Worm (Caenorhabditis elegans) whole organism, mixed stage, embryonic: ENCODE results near the gene T01B11.1.

Experiments used
- M03D4.4 ChIP-seq: sonication (generic microtip); optimal IDR thresholded peaks from 2 replicates; lab custom pipeline; 2017; ENCODE audit warnings: mild to moderate bottlenecking, missing genetic modification characterization, missing compliant biosample characterization
- blmp-1 ChIP-seq: fragments of 150-350 bp; optimal IDR thresholded peaks from 2 replicates; lab custom pipeline; 2014; ENCODE audit warnings: missing biosample characterization, missing genetic modification characterization
- ceh-39 ChIP-seq: fragments of 150-350 bp; optimal IDR thresholded peaks from 2 replicates; lab custom pipeline; 2014; ENCODE audit warnings: missing biosample characterization, missing genetic modification characterization
- ceh-43 ChIP-seq: fragments of 200-800 bp; sonication (Bioruptor generic); optimal IDR thresholded peaks from 2 replicates; lab custom pipeline; 2018; ENCODE audit warnings: mild to moderate bottlenecking, missing genetic modification characterization, moderate library complexity, missing compliant biosample characterization
- ceh-83 ChIP-seq: fragments of 200-800 bp; sonication (Bioruptor generic); optimal IDR thresholded peaks from 2 replicates; lab custom pipeline; 2018; ENCODE audit warnings: mild to moderate bottlenecking, missing genetic modification characterization, missing compliant biosample characterization
- ces-1 ChIP-seq: fragments of 150-350 bp; optimal IDR thresholded peaks from 2 replicates; lab custom pipeline; 2014; ENCODE audit warnings: missing biosample characterization, missing genetic modification reagents, missing genetic modification characterization
- drap-1 ChIP-seq: fragments of 200-800 bp; sonication (Bioruptor generic); optimal IDR thresholded peaks from 3 replicates; lab custom pipeline; 2018; ENCODE audit warnings: mild to moderate bottlenecking, missing genetic modification characterization, missing compliant biosample characterization
- elt-1 ChIP-seq: sonication (generic microtip); optimal IDR thresholded peaks from 2 replicates; lab custom pipeline; 2017; ENCODE audit warnings: missing genetic modification characterization, mild to moderate bottlenecking, missing compliant biosample characterization, antibody characterized with exemption, moderate library complexity, borderline replicate concordance; ENCODE audit not compliant: insufficient read depth
- elt-3 ChIP-seq: fragments of 150-350 bp; optimal IDR thresholded peaks from 2 replicates; lab custom pipeline; 2014; ENCODE audit warnings: missing biosample characterization, missing genetic modification characterization
- ham-2 ChIP-seq: fragments of 200-800 bp; sonication (Bioruptor generic); optimal IDR thresholded peaks from 2 replicates; lab custom pipeline; 2018; ENCODE audit warnings: mild to moderate bottlenecking, missing genetic modification characterization, missing compliant biosample characterization
- hlh-1 ChIP-seq: fragments of 150-350 bp; optimal IDR thresholded peaks from 2 replicates; lab custom pipeline; 2014; ENCODE audit warnings: missing biosample characterization, missing genetic modification reagents, missing genetic modification characterization
- lin-13 ChIP-seq: fragments of 150-350 bp; optimal IDR thresholded peaks from 2 replicates; lab custom pipeline; 2014; ENCODE audit warnings: missing biosample characterization, missing genetic modification characterization
- lin-32 ChIP-seq: fragments of 200-800 bp; sonication (Bioruptor generic); optimal IDR thresholded peaks from 2 replicates; lab custom pipeline; 2018; ENCODE audit warnings: mild to moderate bottlenecking, missing genetic modification characterization, missing compliant biosample characterization
- lsy-2 ChIP-seq: fragments of 150-350 bp; optimal IDR thresholded peaks from 2 replicates; lab custom pipeline; 2014; ENCODE audit warnings: missing biosample characterization, missing genetic modification characterization
- mep-1 ChIP-seq: fragments of 150-350 bp; optimal IDR thresholded peaks from 2 replicates; lab custom pipeline; 2017; ENCODE audit warnings: missing biosample characterization, missing genetic modification reagents, missing genetic modification characterization, inconsistent platforms
- mls-2 ChIP-seq: sonication (generic microtip); optimal IDR thresholded peaks from 2 replicates; lab custom pipeline; 2016; ENCODE audit warnings: mild to moderate bottlenecking, missing genetic modification characterization, moderate library complexity, missing compliant biosample characterization
- nhr-12 ChIP-seq: fragments of 150-350 bp; optimal IDR thresholded peaks from 2 replicates; lab custom pipeline; 2014; ENCODE audit warnings: missing biosample characterization, missing genetic modification characterization
- nhr-2 ChIP-seq: fragments of 150-350 bp; optimal IDR thresholded peaks from 2 replicates; lab custom pipeline; 2014; ENCODE audit warnings: missing biosample characterization, missing genetic modification characterization
- nhr-237 ChIP-seq: fragments of 150-350 bp; optimal IDR thresholded peaks from 2 replicates; lab custom pipeline; 2014; ENCODE audit warnings: missing biosample characterization, missing genetic modification characterization
- nhr-28 ChIP-seq: fragments of 150-350 bp; optimal IDR thresholded peaks from 2 replicates; lab custom pipeline; 2014; ENCODE audit warnings: missing biosample characterization, missing genetic modification characterization
- pha-4 ChIP-seq: fragments of 150-350 bp; optimal IDR thresholded peaks from 2 replicates; lab custom pipeline; 2018; ENCODE audit warnings: missing biosample characterization, missing genetic modification reagents, missing genetic modification characterization
- sem-2 ChIP-seq: fragments of 200-800 bp; sonication (Bioruptor generic); optimal IDR thresholded peaks from 2 replicates; lab custom pipeline; 2018; ENCODE audit warnings: mild to moderate bottlenecking, missing genetic modification characterization, missing compliant biosample characterization
- snpc-4 ChIP-seq: fragments of 150-350 bp; optimal IDR thresholded peaks from 2 replicates; lab custom pipeline; 2014; ENCODE audit warnings: missing biosample characterization, missing genetic modification characterization
- sptf-1 ChIP-seq: sonication (generic microtip); optimal IDR thresholded peaks from 2 replicates; lab custom pipeline; 2017; ENCODE audit warnings: mild to moderate bottlenecking, missing genetic modification characterization, moderate library complexity, missing compliant biosample characterization
- unc-120 ChIP-seq: sonication (generic microtip); optimal IDR thresholded peaks from 2 replicates; lab custom pipeline; 2017; ENCODE audit warnings: missing genetic modification characterization, missing compliant biosample characterization; ENCODE audit not compliant: poor library complexity, severe bottlenecking
- zip-8 ChIP-seq: fragments of 150-350 bp; optimal IDR thresholded peaks from 2 replicates; lab custom pipeline; 2014; ENCODE audit warnings: missing biosample characterization, missing genetic modification characterization
- ztf-11 ChIP-seq: fragments of 150-350 bp; optimal IDR thresholded peaks from 2 replicates; lab custom pipeline; 2014; ENCODE audit warnings: missing biosample characterization, missing genetic modification characterization

The T01B11.1 gene

ce11 chrIV:8461177-8461576, 14.2 kb downstream of the T01B11.1 start:
- TF ChIP-seq drap-1 (GFP tag; lab: Kevin White, UChicago): no peak
- no peak for TF ChIP-seq blmp-1 (tag; lab: Kevin White, UChicago)
- no peak for TF ChIP-seq lin-13
- TF ChIP-seq ham-2 (GFP tag; lab: Kevin White, UChicago): no peak
- no peak for TF ChIP-seq ceh-83 (GFP tag; lab: Kevin White, UChicago)
- TF ChIP-seq lin-32 (GFP tag; lab: Kevin White, UChicago): no peak
- no peak for TF ChIP-seq nhr-12 (tag; lab: Kevin White, UChicago)
- no peak for TF ChIP-seq M03D4.4 (tag; lab: Kevin White, UChicago)
- TF ChIP-seq unc-120 (tag; lab: Kevin White, UChicago): no peak

ce11 chrIV:8462376-8462775, 15.4 kb downstream of the T01B11.1 start:
- no peak for TF ChIP-seq lin-13
- no peak for TF ChIP-seq hlh-1 (tag; lab: Kevin White, UChicago)
- TF ChIP-seq nhr-237 (tag; lab: Kevin White, UChicago): no peak
- TF ChIP-seq ceh-83 (GFP tag; lab: Kevin White, UChicago): no peak
- TF ChIP-seq nhr-12 (tag; lab: Kevin White, UChicago): no peak
- TF ChIP-seq elt-1 (tag; lab: Kevin White, UChicago): no peak
- TF ChIP-seq M03D4.4 (tag; lab: Kevin White, UChicago): no peak

- TF ChIP-seq lsy-2: no peak
- TF ChIP-seq elt-3 (tag; lab: Kevin White, UChicago): no peak
Measured at ce11 chrIV:8463069-8463468, 16.1 kb downstream of the T01B11.1 start.

DNA sequence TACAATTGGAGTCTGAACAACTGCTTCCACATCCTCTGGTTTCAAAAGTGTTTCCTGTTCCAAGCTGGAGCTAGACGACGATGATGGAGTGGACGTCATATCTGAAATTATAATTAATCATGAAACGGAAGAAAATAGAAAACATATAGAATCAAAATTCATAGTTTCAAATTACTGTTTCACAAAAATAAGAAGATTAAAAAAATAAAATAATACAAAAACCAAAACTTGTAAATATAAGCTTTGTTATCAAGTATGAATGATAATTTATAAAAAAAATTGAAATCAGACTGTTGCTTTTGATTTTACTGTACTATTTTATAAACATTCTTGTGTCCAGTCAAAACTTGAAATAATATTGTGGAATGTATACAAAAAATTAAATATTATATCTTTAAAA, 16.7 kb downstream of the T01B11.1 start, which contains the start of gene str-176:
TSS of gene str-176 (minus strand) at position 101 of the 400 bp plus-strand sequence.
- TF ChIP-seq nhr-28 (tag; lab: Kevin White, UChicago) (no peak), nhr-237 (tag; lab: Kevin White, UChicago) (no peak), elt-1 (tag; lab: Kevin White, UChicago) (no peak), lsy-2 (no peak), pha-4 (tag; lab: Kevin White, UChicago) (no peak), ham-2 (GFP tag; lab: Kevin White, UChicago) (no peak), ceh-39 (tag; lab: Kevin White, UChicago) (no peak), mep-1 (tag; lab: Kevin White, UChicago) (no peak), hlh-1 (tag; lab: Kevin White, UChicago) (no peak), sptf-1 (no peak), unc-120 (tag; lab: Kevin White, UChicago) (no peak), zip-8 (no peak), nhr-12 (tag; lab: Kevin White, UChicago) (no peak), ces-1 (GFP tag; lab: Kevin White, UChicago) (no peak), M03D4.4 (tag; lab: Kevin White, UChicago) (no peak), blmp-1 (tag; lab: Kevin White, UChicago) (no peak), ztf-11 (no peak), ceh-43 (no peak)

ce11 chrIV:8464187-8464586, 17.2 kb downstream of the T01B11.1 start:
- no peak for TF ChIP-seq ceh-83 (GFP tag; lab: Kevin White, UChicago)
- no peak for TF ChIP-seq ces-1 (GFP tag; lab: Kevin White, UChicago)
- TF ChIP-seq sem-2 (GFP tag; lab: Kevin White, UChicago): no peak
- no peak for TF ChIP-seq ceh-43
- no peak for TF ChIP-seq snpc-4 (tag; lab: Kevin White, UChicago)
- TF ChIP-seq nhr-2 (tag; lab: Kevin White, UChicago): no peak
- no peak for TF ChIP-seq elt-1 (tag; lab: Kevin White, UChicago)
- no peak for TF ChIP-seq M03D4.4 (tag; lab: Kevin White, UChicago)
- TF ChIP-seq nhr-237 (tag; lab: Kevin White, UChicago): no peak
- no peak for TF ChIP-seq ceh-39 (tag; lab: Kevin White, UChicago)
- TF ChIP-seq drap-1 (GFP tag; lab: Kevin White, UChicago): no peak
- no peak for TF ChIP-seq ztf-11
- no peak for TF ChIP-seq mls-2
- no peak for TF ChIP-seq lin-32 (GFP tag; lab: Kevin White, UChicago)

DNA sequence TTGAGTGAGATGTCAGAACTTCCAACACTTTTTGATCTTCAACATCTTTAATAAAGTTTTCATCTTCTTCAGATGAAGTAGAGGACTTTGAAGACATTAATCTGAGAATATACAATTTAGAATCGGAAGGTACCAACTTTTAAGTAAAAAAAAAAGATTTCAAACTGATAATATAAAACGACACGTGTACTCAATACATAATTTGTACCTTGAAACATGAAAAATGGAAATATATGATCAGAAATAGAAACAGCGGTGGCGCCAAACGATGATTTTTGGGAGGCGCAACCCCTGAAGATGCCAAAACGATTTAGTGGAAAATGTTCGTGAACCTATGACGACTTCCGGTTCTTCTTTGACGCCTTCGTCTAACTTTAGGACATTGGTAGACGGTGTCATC, 25.5 kb downstream of the T01B11.1 start, which contains the start of gene oat-1:
TSS of gene oat-1 (minus strand) at position 101 of the 400 bp plus-strand sequence.
- TF ChIP-seq hlh-1 (tag; lab: Kevin White, UChicago) (no peak), nhr-237 (tag; lab: Kevin White, UChicago) (no peak), sem-2 (GFP tag; lab: Kevin White, UChicago) (no peak), elt-1 (tag; lab: Kevin White, UChicago) (no peak)
